Worm (Caenorhabditis elegans): Measurements from ENCODE around the gene set-23.
A peak's percentile ranks its signal among the peaks of the same experiment; 100 is the strongest.

Gene set-23

DNA sequence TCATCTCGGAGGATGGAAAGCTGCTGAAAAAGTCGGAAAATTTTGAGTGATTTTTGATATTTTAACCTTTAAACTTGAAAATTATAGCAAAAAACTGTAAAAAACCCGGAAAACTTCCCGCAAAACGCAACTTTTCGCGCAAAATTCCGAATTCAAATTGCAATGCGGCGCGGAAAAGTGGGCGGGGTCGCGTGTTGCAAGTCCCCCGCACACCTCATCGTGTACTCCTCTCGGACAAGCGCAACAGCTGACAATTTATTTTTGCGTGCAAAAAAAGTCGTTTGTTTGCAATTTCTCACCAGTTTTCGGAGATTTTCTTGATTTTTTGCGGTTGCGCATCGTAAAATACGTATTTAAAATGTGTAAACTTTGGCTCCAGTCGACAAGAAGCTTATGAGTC lies 5.7 kb upstream of the set-23 start, which contains the start of gene npp-8 (continued):
- TF ChIP-seq tbx-2 (tag; optimal IDR thresholded peaks at IDR 0.05) = peak; percentile 93
- peak; percentile 85 for TF ChIP-seq pat-9 (tag; optimal IDR thresholded peaks at IDR 0.05)
- peak; percentile 82 for TF ChIP-seq F13H6.1 (tag; optimal IDR thresholded peaks at IDR 0.05)
- peak; percentile 87 for TF ChIP-seq ztf-16 (tag; optimal IDR thresholded peaks at IDR 0.05)
- peak; percentile 50 for TF ChIP-seq dve-1 (tag; optimal IDR thresholded peaks at IDR 0.05)
- no peak for TF ChIP-seq elt-4 (tag; optimal IDR thresholded peaks at IDR 0.05)
- TF ChIP-seq pax-1 (tag; optimal IDR thresholded peaks at IDR 0.05) = no peak
- TF ChIP-seq lin-11 (tag; optimal IDR thresholded peaks at IDR 0.05) = peak; percentile 62
- peak; percentile 82 for TF ChIP-seq hlh-8 (tag; optimal IDR thresholded peaks at IDR 0.05)
- TF ChIP-seq ceh-22 (tag; optimal IDR thresholded peaks at IDR 0.05) = peak; percentile 50
- TF ChIP-seq K09A11.1 (tag; optimal IDR thresholded peaks at IDR 0.05; ENCODE audit: insufficient read depth) = peak; percentile 66
- peak; percentile 95 for TF ChIP-seq ceh-31 (tag; optimal IDR thresholded peaks at IDR 0.05)
- TF ChIP-seq Y22D7AL.16 (tag; optimal IDR thresholded peaks at IDR 0.05) = peak; percentile 64
- peak; percentile 81 for TF ChIP-seq ttx-3 (tag; optimal IDR thresholded peaks at IDR 0.05)
- TF ChIP-seq hlh-6 (tag; optimal IDR thresholded peaks at IDR 0.05) = peak; percentile 87
- peak; percentile 64 for TF ChIP-seq ceh-30 (tag; optimal IDR thresholded peaks at IDR 0.05)

DNA sequence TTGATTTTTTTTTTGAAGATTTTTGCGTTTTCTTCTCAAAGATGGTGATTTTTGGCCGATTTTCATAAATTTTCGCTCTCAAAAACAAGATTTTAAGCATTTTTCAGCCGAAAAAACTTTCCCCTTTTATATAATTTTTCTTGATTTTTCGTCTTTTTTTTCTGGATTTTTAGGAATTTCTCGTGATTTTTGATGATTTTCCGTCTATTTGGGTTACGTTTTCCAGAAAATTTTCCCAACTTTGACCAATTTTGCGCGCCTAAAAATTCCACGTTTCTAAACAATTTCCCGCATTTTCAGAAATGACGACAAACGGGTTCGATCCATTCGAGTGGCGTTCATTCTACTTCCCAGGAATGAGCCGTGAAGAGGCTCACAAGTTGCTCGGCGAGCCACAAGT lies 4.4 kb upstream of the set-23 start, which contains the start of gene ced-2:
Gene ced-2 (plus strand): TSS at position 301 of the 400 bp plus-strand sequence.
- no peak for TF ChIP-seq pag-3 (tag; optimal IDR thresholded peaks at IDR 0.05; ENCODE audit: borderline replicate concordance)
- no peak for TF ChIP-seq elt-4 (tag; optimal IDR thresholded peaks at IDR 0.05)
- TF ChIP-seq fkh-10 (GFP tag; optimal IDR thresholded peaks at IDR 0.05) = no peak
- no peak for TF ChIP-seq nfya-1 (tag; optimal IDR thresholded peaks at IDR 0.05)
- TF ChIP-seq mec-3 (tag; optimal IDR thresholded peaks at IDR 0.05; ENCODE audit: borderline replicate concordance) = no peak
- no peak for TF ChIP-seq ceh-30 (tag; optimal IDR thresholded peaks at IDR 0.05)
- no peak for TF ChIP-seq odd-2 (tag; optimal IDR thresholded peaks at IDR 0.05)

DNA sequence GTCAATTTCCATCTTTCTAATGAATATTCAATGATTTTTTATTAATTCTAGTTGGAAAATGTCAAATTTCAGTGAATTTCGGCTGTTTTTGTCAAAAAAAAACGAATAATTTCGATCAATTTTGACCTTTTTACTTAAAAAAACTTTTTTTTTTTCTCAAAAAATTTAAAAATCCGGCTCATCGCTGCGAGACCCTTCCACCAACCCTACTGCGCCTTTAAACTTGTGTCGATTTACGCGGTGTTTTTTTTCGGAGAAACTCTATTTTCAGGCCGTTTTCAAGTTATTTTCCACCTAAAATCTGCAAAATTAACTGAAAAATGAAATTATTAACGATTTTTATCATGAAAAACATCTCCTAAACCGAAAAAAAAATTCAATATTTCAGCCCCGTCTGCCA lies 673 bp upstream of the set-23 start:
- TF ChIP-seq pax-1 (tag; optimal IDR thresholded peaks at IDR 0.05) = no peak

DNA sequence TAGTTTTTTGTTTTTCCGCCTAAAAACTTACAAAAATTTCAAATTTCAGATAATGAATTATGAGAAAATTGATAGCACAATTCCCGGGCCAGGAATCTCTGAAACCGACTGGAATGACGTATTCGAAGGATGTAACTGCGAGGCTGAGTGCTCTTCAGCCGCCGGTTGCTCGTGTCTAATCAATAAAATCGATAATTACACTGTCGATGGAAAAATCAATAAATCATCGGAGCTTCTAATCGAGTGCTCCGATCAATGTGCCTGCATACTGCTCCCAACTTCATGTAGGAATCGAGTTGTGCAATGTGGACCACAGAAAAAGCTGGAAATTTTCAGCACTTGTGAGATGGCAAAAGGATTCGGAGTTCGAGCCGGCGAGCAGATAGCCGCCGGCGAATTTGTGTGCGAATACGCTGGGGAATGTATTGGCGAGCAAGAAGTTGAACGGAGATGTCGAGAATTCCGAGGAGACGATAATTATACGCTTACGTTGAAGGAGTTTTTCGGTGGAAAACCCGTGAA lies 1.5 kb downstream of the set-23 start:
- TF ChIP-seq zip-5 (tag; optimal IDR thresholded peaks at IDR 0.05) = no peak
- no peak for TF ChIP-seq rnt-1 (tag; optimal IDR thresholded peaks at IDR 0.05)
- TF ChIP-seq elt-4 (tag; optimal IDR thresholded peaks at IDR 0.05) = no peak
- TF ChIP-seq pha-2 (tag; optimal IDR thresholded peaks at IDR 0.05) = no peak
- TF ChIP-seq hlh-15 (tag; optimal IDR thresholded peaks at IDR 0.05) = no peak
- TF ChIP-seq pha-4 (tag; optimal IDR thresholded peaks at IDR 0.05) = no peak
- TF ChIP-seq fkh-10 (GFP tag; optimal IDR thresholded peaks at IDR 0.05) = no peak
- TF ChIP-seq hlh-8 (tag; optimal IDR thresholded peaks at IDR 0.05) = no peak
- TF ChIP-seq ceh-2 (tag; optimal IDR thresholded peaks at IDR 0.05) = no peak
- TF ChIP-seq ceh-6 (GFP tag; optimal IDR thresholded peaks at IDR 0.05) = no peak
- no peak for TF ChIP-seq K09A11.1 (tag; optimal IDR thresholded peaks at IDR 0.05; ENCODE audit: insufficient read depth)
- TF ChIP-seq lin-11 (tag; optimal IDR thresholded peaks at IDR 0.05) = no peak
- TF ChIP-seq unc-86 (tag; optimal IDR thresholded peaks at IDR 0.05) = no peak
- TF ChIP-seq elt-2 (tag; optimal IDR thresholded peaks at IDR 0.05) = no peak
- no peak for TF ChIP-seq hlh-13 (GFP tag; optimal IDR thresholded peaks at IDR 0.05)
- no peak for TF ChIP-seq odd-2 (tag; optimal IDR thresholded peaks at IDR 0.05)
- TF ChIP-seq nhr-232 (tag; optimal IDR thresholded peaks at IDR 0.05) = no peak
- no peak for TF ChIP-seq dve-1 (tag; optimal IDR thresholded peaks at IDR 0.05)
- no peak for TF ChIP-seq ceh-24 (tag; optimal IDR thresholded peaks at IDR 0.05)

DNA sequence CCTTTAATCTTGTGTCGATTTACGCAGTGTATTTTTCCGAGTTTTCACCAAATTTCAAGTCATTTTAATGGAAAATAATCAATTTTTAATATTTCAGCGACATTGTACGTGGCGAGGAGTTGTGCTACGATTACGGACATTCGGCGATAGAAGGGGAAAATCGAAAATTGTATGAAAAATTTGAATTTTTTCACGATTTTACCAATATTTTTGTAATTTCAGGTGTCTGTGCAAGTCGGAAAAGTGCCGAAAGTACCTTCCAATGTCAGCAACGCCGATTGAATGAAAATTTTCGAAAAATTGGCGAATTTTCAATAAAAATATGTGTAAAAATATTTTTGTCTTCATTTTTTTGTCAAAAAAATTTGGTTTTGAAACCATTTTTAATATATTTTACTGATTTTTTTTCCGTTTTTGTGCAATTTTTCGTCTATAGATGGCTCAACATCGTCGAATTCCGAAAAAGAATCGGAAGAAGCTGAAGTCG lies 3.9 kb downstream of the set-23 start, which contains the start of gene Y41D4B.11:
Gene Y41D4B.11 (plus strand): TSS at position 437 of the 487 bp plus-strand sequence.
- TF ChIP-seq pha-2 (tag; optimal IDR thresholded peaks at IDR 0.05) (no peak), pat-9 (tag; optimal IDR thresholded peaks at IDR 0.05) (no peak), hlh-13 (GFP tag; optimal IDR thresholded peaks at IDR 0.05) (no peak), zip-5 (tag; optimal IDR thresholded peaks at IDR 0.05) (no peak), elt-2 (tag; optimal IDR thresholded peaks at IDR 0.05) (no peak), ceh-2 (tag; optimal IDR thresholded peaks at IDR 0.05) (no peak), che-1 (tag; optimal IDR thresholded peaks at IDR 0.05) (no peak), F13H6.1 (tag; optimal IDR thresholded peaks at IDR 0.05) (no peak), rnt-1 (tag; optimal IDR thresholded peaks at IDR 0.05) (no peak), ceh-19 (GFP tag; optimal IDR thresholded peaks at IDR 0.05) (no peak), fkh-10 (GFP tag; optimal IDR thresholded peaks at IDR 0.05) (no peak), ref-2 (tag; optimal IDR thresholded peaks at IDR 0.05) (no peak), ceh-14 (tag; optimal IDR thresholded peaks at IDR 0.05) (no peak), gmeb-2 (tag; optimal IDR thresholded peaks at IDR 0.05) (no peak)

Data from whole organism, late embryonic.